Worm (Caenorhabditis elegans) whole organism, L4 larva: ENCODE data around the gene hsp-6.

Experiments used
- F26F4.8 ChIP-seq: fragments of 200-800 bp; sonication (Bioruptor generic); conservative IDR thresholded peaks from 2 replicates; pipeline ENCODE4 v1.3.6; 2022; ENCODE audit warnings: missing genetic modification characterization, missing compliant biosample characterization
- F37D6.2 ChIP-seq: sonication (generic microtip); optimal IDR thresholded peaks from 2 replicates; lab custom pipeline; 2016; ENCODE audit warnings: mild to moderate bottlenecking, missing genetic modification characterization, missing compliant biosample characterization
- F49E8.2 ChIP-seq: sonication (generic microtip); optimal IDR thresholded peaks from 2 replicates; lab custom pipeline; 2016; ENCODE audit warnings: missing compliant biosample characterization, mild to moderate bottlenecking, missing genetic modification characterization, borderline replicate concordance
- R02D3.7 ChIP-seq: fragments of 150-350 bp; sonication (generic microtip); optimal IDR thresholded peaks from 3 replicates; lab custom pipeline; 2014; ENCODE audit warnings: missing biosample characterization, missing genetic modification characterization
- Y75B8A.6 ChIP-seq: fragments of 200-800 bp; sonication (Bioruptor generic); IDR thresholded peaks from 2 replicates; pipeline ENCODE4 v1.3.6; 2022; ENCODE audit warnings: missing genetic modification reagents, missing genetic modification characterization, missing compliant biosample characterization
- aha-1 ChIP-seq: fragments of 150-350 bp; peaks from one replicate; lab custom pipeline; 2014; ENCODE audit warnings: missing biosample characterization, missing genetic modification characterization
- ceh-20 ChIP-seq: fragments of 200-800 bp; sonication (Bioruptor generic); IDR thresholded peaks from 2 replicates; pipeline ENCODE4 v1.3.6; 2022; ENCODE audit warnings: missing genetic modification reagents, missing genetic modification characterization, missing compliant biosample characterization
- ceh-28 ChIP-seq: fragments of 150-350 bp; optimal IDR thresholded peaks from 2 replicates; lab custom pipeline; 2014; ENCODE audit warnings: missing biosample characterization, missing genetic modification reagents, missing genetic modification characterization
- ceh-44 ChIP-seq: fragments of 200-800 bp; sonication (Bioruptor generic); IDR thresholded peaks from 2 replicates; pipeline ENCODE4 v1.3.6; 2022; ENCODE audit warnings: missing genetic modification reagents, missing genetic modification characterization, missing compliant biosample characterization
- ceh-62 ChIP-seq: sonication (generic microtip); optimal IDR thresholded peaks from 2 replicates; lab custom pipeline; 2017; ENCODE audit warnings: missing biosample characterization, missing genetic modification characterization
- ceh-82 ChIP-seq: sonication (generic microtip); optimal IDR thresholded peaks from 2 replicates; lab custom pipeline; 2017; ENCODE audit warnings: missing biosample characterization, missing genetic modification characterization
- daf-12 ChIP-seq: fragments of 150-350 bp; optimal IDR thresholded peaks from 2 replicates; lab custom pipeline; 2014; ENCODE audit warnings: missing biosample characterization, missing genetic modification reagents, missing genetic modification characterization
- daf-16 ChIP-seq, 3 experiments: sonication (generic microtip); optimal IDR thresholded peaks; 2 replicates each; lab custom pipeline; 2016 to 2017; ENCODE audit warnings: missing genetic modification characterization in 3 of 3, missing genetic modification reagents in 3 of 3, mild to moderate bottlenecking in 2 of 3, missing compliant biosample characterization in 2 of 3, missing biosample characterization in 1 of 3, moderate library complexity in 1 of 3
- dmd-6 ChIP-seq: fragments of 200-800 bp; sonication (Bioruptor generic); IDR thresholded peaks from 2 replicates; pipeline ENCODE4 v1.3.6; 2022; ENCODE audit warnings: missing genetic modification reagents, missing genetic modification characterization, missing compliant biosample characterization
- dmd-8 ChIP-seq: fragments of 200-800 bp; sonication (Bioruptor generic); IDR thresholded peaks from 2 replicates; pipeline ENCODE4 v1.3.6; 2022; ENCODE audit warnings: missing genetic modification characterization, missing compliant biosample characterization
- dmd-9 ChIP-seq: fragments of 200-800 bp; sonication (Bioruptor generic); IDR thresholded peaks from 2 replicates; pipeline ENCODE4 v1.3.6; 2022; ENCODE audit warnings: missing genetic modification reagents, missing genetic modification characterization, missing compliant biosample characterization
- dpl-1 ChIP-seq: fragments of 150-350 bp; optimal IDR thresholded peaks from 2 replicates; lab custom pipeline; 2014; ENCODE audit warnings: missing biosample characterization, missing genetic modification reagents, missing genetic modification characterization
- duxl-1 ChIP-seq: sonication (generic microtip); optimal IDR thresholded peaks from 2 replicates; lab custom pipeline; 2016; ENCODE audit warnings: mild to moderate bottlenecking, missing genetic modification characterization, moderate library complexity, missing compliant biosample characterization; ENCODE audit not compliant: poor library complexity
- egl-27 ChIP-seq: sonication (generic microtip); optimal IDR thresholded peaks from 3 replicates; lab custom pipeline; 2017; ENCODE audit warnings: missing biosample characterization, missing genetic modification reagents, missing genetic modification characterization
- egl-43 ChIP-seq: fragments of 200-800 bp; sonication (Bioruptor generic); IDR thresholded peaks from 2 replicates; pipeline ENCODE4 v1.3.6; 2022; ENCODE audit warnings: missing genetic modification reagents, missing genetic modification characterization, missing compliant biosample characterization
- gei-8 ChIP-seq: fragments of 200-800 bp; sonication (Bioruptor generic); optimal IDR thresholded peaks from 2 replicates; lab custom pipeline; 2018; ENCODE audit warnings: mild to moderate bottlenecking, missing genetic modification characterization, missing compliant biosample characterization
- hif-1 ChIP-seq, 2 experiments: sonication (generic microtip); optimal IDR thresholded peaks; 2 replicates each; lab custom pipeline; 2016 to 2017; ENCODE audit warnings: missing compliant biosample characterization in 2 of 2, missing genetic modification characterization in 2 of 2, missing genetic modification reagents in 2 of 2, missing genotype in 2 of 2, mild to moderate bottlenecking in 1 of 2
- hlh-11 ChIP-seq: fragments of 200-800 bp; sonication (Bioruptor generic); optimal IDR thresholded peaks from 2 replicates; lab custom pipeline; 2018; ENCODE audit warnings: mild to moderate bottlenecking, missing genetic modification characterization, missing compliant biosample characterization
- hlh-30 ChIP-seq: sonication (generic microtip); optimal IDR thresholded peaks from 2 replicates; lab custom pipeline; 2017; ENCODE audit warnings: antibody characterized with exemption, mild to moderate bottlenecking, missing genetic modification characterization, missing compliant biosample characterization; ENCODE audit not compliant: insufficient read depth
- jun-1 ChIP-seq: fragments of 150-350 bp; optimal IDR thresholded peaks from 2 replicates; lab custom pipeline; 2014; ENCODE audit warnings: missing biosample characterization, missing genetic modification reagents, missing genetic modification characterization
- lin-29 ChIP-seq: fragments of 200-800 bp; sonication (Bioruptor generic); IDR thresholded peaks from 2 replicates; pipeline ENCODE4 v1.3.6; 2022; ENCODE audit warnings: missing genetic modification reagents, missing genetic modification characterization, missing compliant biosample characterization
- lin-39 ChIP-seq: fragments of 150-350 bp; optimal IDR thresholded peaks from 2 replicates; lab custom pipeline; 2014; ENCODE audit warnings: missing biosample characterization, missing genetic modification reagents, missing genetic modification characterization
- lir-3 ChIP-seq: sonication (generic microtip); optimal IDR thresholded peaks from 2 replicates; lab custom pipeline; 2016; ENCODE audit warnings: mild to moderate bottlenecking, missing genetic modification characterization, missing compliant biosample characterization
- mdl-1 ChIP-seq, 2 experiments: fragments of 150-350 bp in 1 of 2; sonication (generic microtip) in 1 of 2; optimal IDR thresholded peaks; 2 replicates each; lab custom pipeline; 2014 to 2017; ENCODE audit warnings: missing biosample characterization in 2 of 2, missing genetic modification characterization in 2 of 2
- mep-1 ChIP-seq: fragments of 150-350 bp; sonication (generic microtip); optimal IDR thresholded peaks from 3 replicates; lab custom pipeline; 2014; ENCODE audit warnings: missing biosample characterization, missing genetic modification characterization
- mes-2 ChIP-seq: sonication (generic microtip); optimal IDR thresholded peaks from 2 replicates; lab custom pipeline; 2016; ENCODE audit warnings: missing genotype, mild to moderate bottlenecking, missing genetic modification characterization, missing compliant biosample characterization; ENCODE audit not compliant: poor library complexity, severe bottlenecking
- mxl-2 ChIP-seq: fragments of 200-800 bp; sonication (Bioruptor generic); conservative IDR thresholded peaks from 2 replicates; pipeline ENCODE4 v1.3.6; 2022; ENCODE audit warnings: missing genetic modification reagents, missing genetic modification characterization, missing compliant biosample characterization
- mxl-3 ChIP-seq: fragments of 200-800 bp; sonication (Bioruptor generic); optimal IDR thresholded peaks from 2 replicates; lab custom pipeline; 2018; ENCODE audit warnings: mild to moderate bottlenecking, missing genetic modification characterization, missing compliant biosample characterization
- nhr-111 ChIP-seq: fragments of 200-800 bp; sonication (Bioruptor generic); optimal IDR thresholded peaks from 2 replicates; lab custom pipeline; 2018; ENCODE audit warnings: mild to moderate bottlenecking, missing genetic modification characterization, missing compliant biosample characterization
- nhr-28 ChIP-seq: fragments of 150-350 bp; optimal IDR thresholded peaks from 2 replicates; lab custom pipeline; 2014; ENCODE audit warnings: missing biosample characterization, missing genetic modification characterization
- nhr-41 ChIP-seq: fragments of 200-800 bp; sonication (Bioruptor generic); IDR thresholded peaks from 2 replicates; pipeline ENCODE4 v1.3.6; 2022; ENCODE audit warnings: missing genetic modification reagents, missing genetic modification characterization, missing compliant biosample characterization
- nhr-48 ChIP-seq: sonication (generic microtip); optimal IDR thresholded peaks from 2 replicates; lab custom pipeline; 2016; ENCODE audit warnings: mild to moderate bottlenecking, missing genetic modification characterization, missing compliant biosample characterization
- nhr-76 ChIP-seq: fragments of 150-350 bp; optimal IDR thresholded peaks from 2 replicates; lab custom pipeline; 2014; ENCODE audit warnings: missing biosample characterization, missing genetic modification characterization
- nhr-77 ChIP-seq: fragments of 150-350 bp; optimal IDR thresholded peaks from 2 replicates; lab custom pipeline; 2014; ENCODE audit warnings: missing biosample characterization, missing genetic modification characterization
- rbr-2 ChIP-seq: sonication (generic microtip); optimal IDR thresholded peaks from 2 replicates; lab custom pipeline; 2016; ENCODE audit warnings: missing genotype, missing genetic modification characterization, missing compliant biosample characterization
- sdz-12 ChIP-seq: fragments of 200-800 bp; sonication (Bioruptor generic); optimal IDR thresholded peaks from 2 replicates; lab custom pipeline; 2018; ENCODE audit warnings: mild to moderate bottlenecking, missing genetic modification characterization, missing compliant biosample characterization
- skn-1 ChIP-seq: fragments of 150-350 bp; optimal IDR thresholded peaks from 2 replicates; lab custom pipeline; 2014; ENCODE audit warnings: missing biosample characterization, missing genetic modification characterization
- spr-1 ChIP-seq: sonication (generic microtip); optimal IDR thresholded peaks from 2 replicates; lab custom pipeline; 2016; ENCODE audit warnings: mild to moderate bottlenecking, missing genetic modification characterization, missing compliant biosample characterization
- unc-62 ChIP-seq, 3 experiments: fragments of 150-350 bp in 1 of 3; sonication (generic microtip); optimal IDR thresholded peaks in 2 of 3; peaks in 1 of 3; 1 replicate in 1 of 3; 2 replicates in 2 of 3; lab custom pipeline; 2014 to 2017; ENCODE audit warnings: missing biosample characterization in 3 of 3, missing genetic modification characterization in 3 of 3, missing genetic modification reagents in 3 of 3, missing genotype in 1 of 3
- vab-7 ChIP-seq: fragments of 200-800 bp; sonication (Bioruptor generic); IDR thresholded peaks from 2 replicates; pipeline ENCODE4 v1.3.6; 2022; ENCODE audit warnings: missing genetic modification reagents, missing genetic modification characterization, missing compliant biosample characterization
- zfp-3 ChIP-seq: fragments of 200-800 bp; sonication (Bioruptor generic); conservative IDR thresholded peaks from 2 replicates; pipeline ENCODE4 v1.3.6; 2022; ENCODE audit warnings: missing genetic modification reagents, missing genetic modification characterization, missing compliant biosample characterization
- zip-11 ChIP-seq: fragments of 200-800 bp; sonication (Bioruptor generic); IDR thresholded peaks from 2 replicates; pipeline ENCODE4 v1.3.6; 2022; ENCODE audit warnings: missing genetic modification characterization, missing compliant biosample characterization
- zip-2 ChIP-seq: fragments of 150-350 bp; optimal IDR thresholded peaks from 2 replicates; lab custom pipeline; 2014; ENCODE audit warnings: missing biosample characterization, missing genetic modification characterization
- ztf-7 ChIP-seq: fragments of 150-350 bp; optimal IDR thresholded peaks from 2 replicates; lab custom pipeline; 2014; ENCODE audit warnings: missing biosample characterization, missing genetic modification characterization

The hsp-6 gene

DNA sequence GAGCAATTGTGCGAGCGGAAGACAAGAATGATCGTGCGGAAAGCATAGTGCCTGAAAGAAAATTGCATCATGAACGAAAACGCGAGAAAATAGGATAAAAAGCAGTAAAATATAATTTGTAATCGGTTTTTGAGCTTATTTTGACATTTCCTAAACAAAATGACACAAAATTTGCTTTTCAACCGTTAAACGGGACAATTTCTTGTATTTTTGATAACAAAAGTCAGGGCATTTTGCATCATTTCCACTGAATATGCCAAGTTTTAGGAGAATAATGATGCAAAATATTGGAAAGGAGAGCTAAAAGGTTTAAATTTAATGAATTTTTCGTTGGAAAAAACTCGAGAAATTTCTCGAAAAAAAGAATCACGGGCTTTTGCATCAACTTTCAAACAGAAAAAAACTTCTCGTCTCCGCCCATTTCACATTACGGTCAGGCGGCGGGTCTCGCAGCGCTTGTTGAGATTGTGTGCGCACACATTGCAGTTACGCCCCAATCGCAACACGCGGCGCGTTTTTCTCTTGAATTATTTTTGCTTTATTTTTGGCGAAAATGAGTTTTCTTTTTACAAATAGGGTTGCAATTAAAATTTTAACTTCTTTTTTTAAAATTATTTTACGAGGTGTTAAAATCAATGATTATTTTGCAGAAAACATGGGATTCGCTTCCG, at the start of gene hsp-6, which contains the start of gene C37H5.5 (continued):
- TF ChIP-seq nhr-28 (tag; lab: Kevin White, UChicago) (peak; percentile 78), F26F4.8 (GFP tag; lab: Robert Waterston, UW) (no peak), skn-1 (tag; lab: Kevin White, UChicago) (no peak), vab-7 (GFP tag; lab: Robert Waterston, UW) (0 out of 2 replicates have a peak, but pooled peaks have one; percentile 36), nhr-48 (tag; lab: Kevin White, UChicago) (peak; percentile 50), dmd-9 (GFP tag; lab: Robert Waterston, UW) (no peak), hif-1 (tag; optimal IDR thresholded peaks at IDR 0.05; lab: Kevin White, UChicago) (peak in 1 of 2 experiments; percentile 76), egl-27 (tag; lab: Kevin White, UChicago) (no peak), nhr-41 (GFP tag; lab: Robert Waterston, UW) (no peak), zfp-3 (GFP tag; lab: Robert Waterston, UW) (peak; percentile 41; the same call in 1 of the 2 replicates), ceh-44 (GFP tag; lab: Robert Waterston, UW) (peak; percentile 23; the same call in 1 of the 2 replicates), nhr-76 (tag; lab: Kevin White, UChicago) (no peak), mep-1 (tag; lab: Kevin White, UChicago) (peak; percentile 92), spr-1 (peak; percentile 70), mxl-2 (no peak), R02D3.7 (tag; lab: Kevin White, UChicago) (no peak), sdz-12 (no peak), egl-43 (GFP tag; lab: Robert Waterston, UW) (no peak), zip-11 (GFP tag; lab: Robert Waterston, UW) (no peak), aha-1 (tag; lab: Kevin White, UChicago) (no peak), duxl-1 (tag; lab: Kevin White, UChicago) (peak; percentile 40), ceh-82 (no peak), dmd-6 (peak; percentile 69), F49E8.2 (tag; lab: Kevin White, UChicago) (peak; percentile 36), daf-12 (tag; lab: Kevin White, UChicago) (no peak), mdl-1 (tag; optimal IDR thresholded peaks at IDR 0.05; lab: Kevin White, UChicago) (peak in 1 of 2 experiments; percentile 78), dmd-8 (GFP tag; lab: Robert Waterston, UW) (no peak), mes-2 (peak; percentile 92), Y75B8A.6 (GFP tag; lab: Robert Waterston, UW) (no peak), zip-2 (tag; lab: Kevin White, UChicago) (no peak), jun-1 (tag; lab: Kevin White, UChicago) (no peak), ceh-62 (tag; lab: Kevin White, UChicago) (no peak), dpl-1 (GFP tag; lab: Kevin White, UChicago) (peak; percentile 69), ztf-7 (tag; lab: Kevin White, UChicago) (peak; percentile 27), hlh-11 (peak; percentile 87), unc-62 (GFP tag; optimal IDR thresholded peaks at IDR 0.05 in 1 of 2; lab: Kevin White, UChicago) (peak in 1 of 2 experiments; percentile 36), unc-62 (tag; optimal IDR thresholded peaks at IDR 0.05; lab: Kevin White, UChicago) (no peak), hlh-30 (tag; lab: Kevin White, UChicago) (peak; percentile 99), lir-3 (tag; lab: Kevin White, UChicago) (no peak), mxl-3 (GFP tag; lab: Kevin White, UChicago) (peak; percentile 24), lin-29 (GFP tag; lab: Robert Waterston, UW) (no peak), ceh-28 (tag; lab: Kevin White, UChicago) (no peak), F37D6.2 (tag; lab: Kevin White, UChicago) (no peak), lin-39 (tag; lab: Kevin White, UChicago) (no peak), daf-16 (GFP tag; optimal IDR thresholded peaks at IDR 0.05; lab: Kevin White, UChicago) (peak in 1 of 2 experiments; percentile 24), daf-16 (tag; optimal IDR thresholded peaks at IDR 0.05; lab: Kevin White, UChicago) (peak; percentile 56), ceh-20 (GFP tag; lab: Robert Waterston, UW) (peak; percentile 66; the same call in 1 of the 2 replicates), nhr-77 (tag; lab: Kevin White, UChicago) (peak; percentile 79), gei-8 (no peak), nhr-111 (GFP tag; lab: Kevin White, UChicago) (no peak), rbr-2 (tag; lab: Kevin White, UChicago) (peak; percentile 75)
